Fruit fly (Drosophila melanogaster) whole organism, prepupa: ENCODE results near the gene CG34298.

Experiments used
- CG8119 ChIP-seq: fragments of 200-800 bp; sonication (Bioruptor generic); IDR thresholded peaks from 3 replicates; pipeline ENCODE4 v1.3.6; 2022; ENCODE audit warnings: missing biosample characterization, missing genetic modification characterization
- Ets96B ChIP-seq: fragments of 200-800 bp; optimal IDR thresholded peaks from 2 replicates; lab custom pipeline; 2019; ENCODE audit warnings: missing biosample characterization, mild to moderate bottlenecking, missing genetic modification characterization, moderate library complexity
- Lpt ChIP-seq: fragments of 200-800 bp; sonication (Bioruptor generic); optimal IDR thresholded peaks from 3 replicates; lab custom pipeline; 2016; ENCODE audit warnings: missing biosample characterization, missing genetic modification characterization
- Sox102F ChIP-seq: fragments of 200-800 bp; sonication (Bioruptor generic); optimal IDR thresholded peaks from 2 replicates; lab custom pipeline; 2016; ENCODE audit warnings: missing biosample characterization, mild to moderate bottlenecking, missing genetic modification characterization
- lz ChIP-seq: fragments of 200-800 bp; sonication (Bioruptor generic); optimal IDR thresholded peaks from 3 replicates; lab custom pipeline; 2016; ENCODE audit warnings: missing biosample characterization, missing genetic modification characterization
- spab ChIP-seq: fragments of 200-800 bp; sonication (Bioruptor generic); optimal IDR thresholded peaks from 2 replicates; lab custom pipeline; 2017; ENCODE audit warnings: missing biosample characterization, mild to moderate bottlenecking, missing genetic modification characterization, missing genetic modification reagents

DNA sequence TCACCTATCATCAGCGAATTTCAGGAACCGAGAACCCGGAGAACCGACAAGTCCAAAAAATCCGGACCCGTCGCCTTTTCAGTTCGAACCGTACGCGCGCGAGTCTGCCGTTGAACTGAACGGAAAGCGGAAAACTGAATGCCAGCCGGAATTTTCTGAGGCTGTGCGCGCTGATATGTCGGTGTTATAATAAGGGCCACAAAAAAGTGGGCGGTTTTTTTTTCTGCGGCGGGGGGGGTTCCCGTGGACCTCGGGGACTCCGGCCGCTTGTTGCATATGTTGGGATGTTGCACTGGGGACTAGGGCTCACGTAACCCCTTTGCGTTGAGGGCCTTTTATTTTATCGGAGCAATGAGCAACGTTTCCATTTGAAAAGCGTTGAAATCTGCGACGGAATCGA, 30.2 kb upstream of the CG34298 start, which contains the start of gene TkR99D:
- no peak for TF ChIP-seq Sox102F (GFP tag; lab: Kevin White, UChicago)
- TF ChIP-seq Lpt, result no peak
- no peak for TF ChIP-seq CG8119 (GFP tag; lab: Robert Waterston, UW)
- TF ChIP-seq spab (GFP tag; lab: Kevin White, UChicago), result no peak
- no peak for TF ChIP-seq lz (GFP tag; lab: Kevin White, UChicago)
- no peak for TF ChIP-seq Ets96B (tag; lab: Kevin White, UChicago)
